Fruit fly (Drosophila melanogaster) whole organism, embryonic: ENCODE data around the gene sesB.

Experiments used
- ATbp ChIP-seq: fragments of 200-800 bp; sonication (Bioruptor generic); optimal IDR thresholded peaks from 2 replicates; lab custom pipeline; 2017; ENCODE audit warnings: missing biosample characterization, mild to moderate bottlenecking, missing genetic modification characterization, missing genetic modification reagents
- Ada2b ChIP-seq: fragments of 200-800 bp; sonication (Bioruptor generic); IDR thresholded peaks from 2 replicates; pipeline ENCODE4 v1.3.6; 2022; ENCODE audit warnings: missing biosample characterization, missing genetic modification characterization
- CG10209 ChIP-seq: fragments of 200-800 bp; sonication (Bioruptor generic); optimal IDR thresholded peaks from 3 replicates; lab custom pipeline; 2017; ENCODE audit warnings: missing biosample characterization, mild to moderate bottlenecking, missing genetic modification characterization, missing genetic modification reagents
- CG10462 ChIP-seq: fragments of 200-800 bp; sonication (Bioruptor generic); optimal IDR thresholded peaks from 2 replicates; lab custom pipeline; 2016; ENCODE audit warnings: missing biosample characterization, missing genetic modification characterization
- CG13624 ChIP-seq: fragments of 200-800 bp; sonication (Bioruptor generic); optimal IDR thresholded peaks from 2 replicates; lab custom pipeline; 2016; ENCODE audit warnings: missing biosample characterization, missing genetic modification characterization
- CG16863 ChIP-seq: fragments of 200-800 bp; sonication (Bioruptor generic); optimal IDR thresholded peaks from 3 replicates; lab custom pipeline; 2016; ENCODE audit warnings: missing biosample characterization, missing genetic modification characterization
- CG17802 ChIP-seq: fragments of 200-800 bp; sonication (Bioruptor generic); optimal IDR thresholded peaks from 2 replicates; lab custom pipeline; 2018; ENCODE audit warnings: missing biosample characterization, mild to moderate bottlenecking, missing genetic modification characterization, moderate library complexity
- CG1792 ChIP-seq: fragments of 200-800 bp; sonication (Bioruptor generic); optimal IDR thresholded peaks from 2 replicates; lab custom pipeline; 2016; ENCODE audit warnings: missing biosample characterization, missing genetic modification characterization
- CG18262 ChIP-seq: fragments of 200-800 bp; optimal IDR thresholded peaks from 3 replicates; lab custom pipeline; 2019; ENCODE audit warnings: missing biosample characterization, mild to moderate bottlenecking, missing genetic modification characterization, moderate library complexity
- CG2889 ChIP-seq: fragments of 200-800 bp; sonication (Bioruptor generic); IDR thresholded peaks from 3 replicates; pipeline ENCODE4 v1.3.6; 2022; ENCODE audit warnings: missing biosample characterization, missing genetic modification characterization
- CG3847 ChIP-seq: fragments of 200-800 bp; sonication (Bioruptor generic); IDR thresholded peaks from 2 replicates; pipeline ENCODE4 v1.3.6; 2022; ENCODE audit warnings: missing biosample characterization, missing genetic modification characterization
- CG4328 ChIP-seq: fragments of 200-800 bp; sonication (Bioruptor generic); optimal IDR thresholded peaks from 3 replicates; lab custom pipeline; 2017; ENCODE audit warnings: missing biosample characterization, missing genetic modification reagents, missing genetic modification characterization
- CG4707 ChIP-seq: fragments of 200-800 bp; sonication (Bioruptor generic); optimal IDR thresholded peaks from 2 replicates; lab custom pipeline; 2018; ENCODE audit warnings: missing biosample characterization, mild to moderate bottlenecking, missing genetic modification characterization, moderate library complexity
- CG5245 ChIP-seq: fragments of 200-800 bp; sonication (Bioruptor generic); optimal IDR thresholded peaks from 3 replicates; lab custom pipeline; 2016; ENCODE audit warnings: missing biosample characterization, missing genetic modification characterization
- CG7556 ChIP-seq: fragments of 200-800 bp; sonication (Bioruptor generic); optimal IDR thresholded peaks from 2 replicates; lab custom pipeline; 2017; ENCODE audit warnings: missing biosample characterization, mild to moderate bottlenecking, missing genetic modification characterization
- CG7987 ChIP-seq: fragments of 200-800 bp; sonication (Bioruptor generic); optimal IDR thresholded peaks from 2 replicates; lab custom pipeline; 2018; ENCODE audit warnings: missing biosample characterization, mild to moderate bottlenecking, missing genetic modification characterization, moderate library complexity
- CG8290 ChIP-seq, 3 experiments: fragments of 200-800 bp; sonication (Bioruptor generic); optimal IDR thresholded peaks; 2 replicates each; lab custom pipeline; 2016 to 2019; ENCODE audit warnings: missing biosample characterization in 3 of 3, missing genetic modification characterization in 3 of 3, mild to moderate bottlenecking in 2 of 3, moderate library complexity in 1 of 3
- CoRest ChIP-seq: fragments of 200-800 bp; sonication (Bioruptor generic); optimal IDR thresholded peaks from 3 replicates; lab custom pipeline; 2018; ENCODE audit warnings: missing biosample characterization, mild to moderate bottlenecking, missing genetic modification characterization, moderate library complexity
- Dip2 ChIP-seq: fragments of 200-800 bp; sonication (Bioruptor generic); IDR thresholded peaks from 2 replicates; pipeline ENCODE4 v1.3.6; 2022; ENCODE audit warnings: missing biosample characterization, missing genetic modification characterization
- H2.0 ChIP-seq: fragments of 200-800 bp; sonication (Bioruptor generic); IDR thresholded peaks from 2 replicates; pipeline ENCODE4 v1.3.6; 2022; ENCODE audit warnings: missing biosample characterization, missing genetic modification characterization
- HHEX ChIP-seq: fragments of 200-800 bp; sonication (Bioruptor generic); optimal IDR thresholded peaks from 3 replicates; lab custom pipeline; 2017; ENCODE audit warnings: missing biosample characterization, mild to moderate bottlenecking, missing genetic modification characterization, missing genetic modification reagents
- Hmr ChIP-seq: fragments of 200-800 bp; sonication (Bioruptor generic); optimal IDR thresholded peaks from 3 replicates; lab custom pipeline; 2017; ENCODE audit warnings: mild to moderate bottlenecking, missing biosample characterization, missing genetic modification reagents, missing genetic modification characterization
- NC2β ChIP-seq: fragments of 200-800 bp; sonication (Bioruptor generic); optimal IDR thresholded peaks from 2 replicates; lab custom pipeline; 2016; ENCODE audit warnings: missing biosample characterization, missing genetic modification characterization
- Six4 ChIP-seq: fragments of 200-800 bp; sonication (Bioruptor generic); optimal IDR thresholded peaks from 2 replicates; lab custom pipeline; 2016; ENCODE audit warnings: missing biosample characterization, missing genetic modification characterization
- Trl ChIP-seq, 3 experiments: fragments of >200 bp in 2 of 3; fragments of 200-800 bp in 1 of 3; sonication (Bioruptor generic) in 1 of 3; optimal IDR thresholded peaks; 2 replicates in 1 of 3; 3 replicates in 2 of 3; lab custom pipeline; 2016 to 2017; ENCODE audit warnings: missing biosample characterization in 1 of 3, missing genetic modification characterization in 1 of 3
- al ChIP-seq: fragments of 200-800 bp; sonication (Bioruptor generic); IDR thresholded peaks from 2 replicates; pipeline ENCODE4 v1.3.6; 2022; ENCODE audit warnings: missing biosample characterization, missing genetic modification characterization
- bbx ChIP-seq: fragments of 200-800 bp; sonication (Bioruptor generic); IDR thresholded peaks from 2 replicates; pipeline ENCODE4 v1.3.6; 2022; ENCODE audit warnings: missing biosample characterization, missing genetic modification characterization; ENCODE audit not compliant: partially characterized antibody
- chm ChIP-seq: fragments of 200-800 bp; sonication (Bioruptor generic); IDR thresholded peaks from 2 replicates; pipeline ENCODE4 v1.3.6; 2022; ENCODE audit warnings: missing biosample characterization, missing genetic modification characterization
- crol ChIP-seq: fragments of 200-800 bp; sonication (Bioruptor generic); IDR thresholded peaks from 2 replicates; pipeline ENCODE4 v1.3.6; 2022; ENCODE audit warnings: missing biosample characterization, missing genetic modification characterization
- cwo ChIP-seq: fragments of 200-800 bp; sonication (Bioruptor generic); optimal IDR thresholded peaks from 3 replicates; lab custom pipeline; 2017; ENCODE audit warnings: missing biosample characterization, missing genetic modification characterization, mild to moderate bottlenecking, moderate library complexity, missing genetic modification reagents
- ewg ChIP-seq: fragments of 200-800 bp; sonication (Bioruptor generic); optimal IDR thresholded peaks from 3 replicates; lab custom pipeline; 2017; ENCODE audit warnings: mild to moderate bottlenecking, missing biosample characterization, missing genetic modification reagents, missing genetic modification characterization
- gem ChIP-seq: fragments of 200-800 bp; sonication (Bioruptor generic); optimal IDR thresholded peaks from 2 replicates; lab custom pipeline; 2019; ENCODE audit warnings: missing biosample characterization, mild to moderate bottlenecking, missing genetic modification characterization, moderate library complexity
- h ChIP-seq: fragments of >200 bp; optimal IDR thresholded peaks from 2 replicates; lab custom pipeline; 2017
- insv ChIP-seq, 2 experiments: fragments of 200-800 bp; sonication (Bioruptor generic); optimal IDR thresholded peaks; 3 replicates each; lab custom pipeline; 2016 to 2018; ENCODE audit warnings: missing biosample characterization in 2 of 2, missing genetic modification characterization in 2 of 2
- mirr ChIP-seq: fragments of 200-800 bp; sonication (Bioruptor generic); optimal IDR thresholded peaks from 3 replicates; lab custom pipeline; 2018; ENCODE audit warnings: missing biosample characterization, mild to moderate bottlenecking, missing genetic modification characterization
- nerfin-1 ChIP-seq: fragments of 200-800 bp; sonication (Bioruptor generic); optimal IDR thresholded peaks from 3 replicates; lab custom pipeline; 2019; ENCODE audit warnings: missing biosample characterization, mild to moderate bottlenecking, missing genetic modification characterization, moderate library complexity
- nom ChIP-seq: fragments of 200-800 bp; sonication (Bioruptor generic); optimal IDR thresholded peaks from 2 replicates; lab custom pipeline; 2017; ENCODE audit warnings: missing biosample characterization, missing genetic modification characterization, mild to moderate bottlenecking, moderate library complexity, missing genetic modification reagents
- pan ChIP-seq, 4 experiments: fragments of >200 bp in 3 of 4; fragments of 200-800 bp in 1 of 4; sonication (Bioruptor generic) in 1 of 4; optimal IDR thresholded peaks in 3 of 4; IDR thresholded peaks in 1 of 4; 2 replicates each; pipeline versions ENCODE4 v1.3.6 to Lab custom; 2017 to 2022; ENCODE audit warnings: missing biosample characterization in 2 of 4, missing genetic modification characterization in 2 of 4, mixed read lengths in 1 of 4
- pnt ChIP-seq: fragments of 200-800 bp; sonication (Bioruptor generic); optimal IDR thresholded peaks from 3 replicates; lab custom pipeline; 2016; ENCODE audit warnings: missing biosample characterization, missing genetic modification characterization
- ranshi ChIP-seq: fragments of 200-800 bp; sonication (Bioruptor generic); IDR thresholded peaks from 2 replicates; pipeline ENCODE4 v1.3.6; 2022; ENCODE audit warnings: missing biosample characterization, missing genetic modification characterization
- sens ChIP-seq: fragments of 200-800 bp; sonication (Bioruptor generic); peaks from one replicate; lab custom pipeline; 2016; ENCODE audit warnings: missing biosample characterization, missing genetic modification characterization
- slbo ChIP-seq: fragments of 200-800 bp; sonication (Bioruptor generic); IDR thresholded peaks from 2 replicates; pipeline ENCODE4 v1.3.6; 2022; ENCODE audit warnings: missing biosample characterization, missing genetic modification characterization
- slou ChIP-seq: fragments of 200-800 bp; sonication (Bioruptor generic); optimal IDR thresholded peaks from 3 replicates; lab custom pipeline; 2016; ENCODE audit warnings: missing biosample characterization, missing genetic modification characterization
- sna ChIP-seq: fragments of 200-800 bp; sonication (Bioruptor generic); IDR thresholded peaks from 2 replicates; pipeline ENCODE4 v1.3.6; 2022; ENCODE audit warnings: missing biosample characterization, missing genetic modification characterization; ENCODE audit not compliant: partially characterized antibody
- stwl ChIP-seq: fragments of 200-800 bp; sonication (Bioruptor generic); optimal IDR thresholded peaks from 3 replicates; lab custom pipeline; 2018; ENCODE audit warnings: missing biosample characterization, mild to moderate bottlenecking, missing genetic modification characterization, moderate library complexity
- tap ChIP-seq: fragments of 200-800 bp; optimal IDR thresholded peaks from 3 replicates; lab custom pipeline; 2019; ENCODE audit warnings: missing biosample characterization, mild to moderate bottlenecking, missing genetic modification characterization, moderate library complexity
- ttk ChIP-seq: fragments of 200-800 bp; sonication (Bioruptor generic); IDR thresholded peaks from 2 replicates; pipeline ENCODE4 v2.1.2; 2022; ENCODE audit warnings: missing biosample characterization, missing genetic modification characterization
- zfh1 ChIP-seq: fragments of 200-800 bp; sonication (Bioruptor generic); IDR thresholded peaks from 3 replicates; pipeline ENCODE4 v1.3.6; 2022; ENCODE audit warnings: missing biosample characterization, missing genetic modification characterization

The sesB gene

dm6 chrX:10767350-10768005 lies 19.3 kb downstream of the sesB start (continued):
- TF ChIP-seq CG10462 (GFP tag; lab: Kevin White, UChicago) (no peak), CG7987 (GFP tag; lab: Kevin White, UChicago) (no peak), Six4 (no peak), pan (optimal IDR thresholded peaks at IDR 0.05; lab: Kevin White, UChicago) (no peak), pan (GFP tag; optimal IDR thresholded peaks at IDR 0.05 in 1 of 2, IDR thresholded peaks at IDR 0.05 in 1 of 2) (peak in 1 of 2 experiments; percentile 68), CG18262 (tag; lab: Kevin White, UChicago) (peak; percentile 51), CG8290 (GFP tag; optimal IDR thresholded peaks at IDR 0.05; lab: Kevin White, UChicago) (no peak), CG8290 (tag; optimal IDR thresholded peaks at IDR 0.05; lab: Kevin White, UChicago) (peak in 1 of 2 experiments; percentile 84), CG5245 (GFP tag; lab: Kevin White, UChicago) (no peak), CoRest (tag; lab: Kevin White, UChicago) (peak; percentile 48), gem (peak; percentile 73), HHEX (peak; percentile 62), sens (GFP tag; lab: Kevin White, UChicago) (peak; percentile 75), CG13624 (GFP tag; lab: Kevin White, UChicago) (peak; percentile 75), ttk (GFP tag; lab: Robert Waterston, UW) (0 out of 2 replicates have a peak, but pooled peaks have one; percentile 26), CG2889 (GFP tag; lab: Robert Waterston, UW) (0 out of 3 replicates have a peak, but pooled peaks have one; percentile 19), H2.0 (peak; percentile 31; the same call in 1 of the 2 replicates), Trl (optimal IDR thresholded peaks at IDR 0.05; lab: Kevin White, UChicago) (peak in 1 of 2 experiments; percentile 35), Trl (GFP tag; optimal IDR thresholded peaks at IDR 0.05; lab: Kevin White, UChicago) (peak; percentile 61), ranshi (GFP tag; lab: Robert Waterston, UW) (peak; percentile 57), cwo (peak; percentile 27), slbo (GFP tag; lab: Robert Waterston, UW) (peak; percentile 83), nom (peak; percentile 92), CG16863 (GFP tag; lab: Kevin White, UChicago) (peak; percentile 4), insv (GFP tag; optimal IDR thresholded peaks at IDR 0.05; lab: Kevin White, UChicago) (no peak), h (no peak), CG10209 (GFP tag; lab: Kevin White, UChicago) (peak; percentile 56), CG4328 (GFP tag; lab: Kevin White, UChicago) (peak; percentile 53), al (GFP tag; lab: Robert Waterston, UW) (peak; percentile 47), Dip2 (GFP tag; lab: Robert Waterston, UW) (no peak), nerfin-1 (tag; lab: Kevin White, UChicago) (no peak), ATbp (GFP tag; lab: Kevin White, UChicago) (peak; percentile 67), CG3847 (GFP tag; lab: Robert Waterston, UW) (peak; percentile 42; the same call in 1 of the 2 replicates), CG7556 (GFP tag; lab: Kevin White, UChicago) (peak; percentile 21), mirr (GFP tag; lab: Kevin White, UChicago) (peak; percentile 65), NC2β (GFP tag; lab: Kevin White, UChicago) (peak; percentile 28), CG17802 (tag; lab: Kevin White, UChicago) (no peak), pnt (GFP tag; lab: Kevin White, UChicago) (peak; percentile 52), sna (GFP tag; lab: Robert Waterston, UW) (no peak), CG1792 (GFP tag; lab: Kevin White, UChicago) (peak; percentile 28), slou (no peak), Ada2b (peak; percentile 48), chm (GFP tag; lab: Robert Waterston, UW) (peak; percentile 79), Hmr (peak; percentile 72), crol (GFP tag; lab: Robert Waterston, UW) (peak; percentile 94), tap (peak; percentile 53), zfh1 (peak; percentile 31; the same call in 1 of the 3 replicates), ewg (GFP tag; lab: Kevin White, UChicago) (peak; percentile 19), CG4707 (no peak), stwl (tag; lab: Kevin White, UChicago) (no peak), bbx (GFP tag; lab: Robert Waterston, UW) (no peak)
